Worm (Caenorhabditis elegans): ENCODE data around the gene C56A3.5.

The C56A3.5 gene

DNA sequence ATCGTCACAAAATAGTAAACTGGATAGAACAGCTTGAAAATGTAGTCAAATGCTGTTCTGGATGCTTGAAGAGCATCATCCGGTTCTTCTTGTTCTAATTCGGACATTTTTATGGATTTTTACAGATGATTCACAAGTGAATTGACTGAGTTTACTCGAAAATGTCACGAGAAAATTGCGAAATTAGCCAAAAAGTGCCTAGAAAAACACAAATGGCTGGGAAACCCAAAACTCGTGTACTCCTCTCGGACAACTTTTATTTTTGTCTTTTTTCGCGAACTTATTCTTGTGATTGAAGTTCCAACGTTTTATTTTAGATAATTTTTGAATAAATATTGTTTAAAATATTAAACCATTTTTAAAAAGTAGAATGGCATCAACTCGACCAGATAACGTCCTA is at the start of gene C56A3.5, which contains the start of gene C56A3.4:
TSS of gene C56A3.5 (plus strand) at position 367 of the 400 bp plus-strand sequence.
TSS of gene C56A3.4 (minus strand) at position 154 of the 400 bp plus-strand sequence.
- no peak for TF ChIP-seq tab-1 (GFP tag; IDR thresholded peaks at IDR 0.05)
- TF ChIP-seq ref-1 (GFP tag; conservative IDR thresholded peaks at IDR 0.05) = no peak
- TF ChIP-seq klf-2 (GFP tag; conservative IDR thresholded peaks at IDR 0.05) = no peak
- no peak for TF ChIP-seq med-1 (GFP tag; optimal IDR thresholded peaks at IDR 0.05; ENCODE audit: insufficient read depth)
- TF ChIP-seq ztf-29 (GFP tag; IDR thresholded peaks at IDR 0.05) = no peak
- TF ChIP-seq cog-1 (tag; optimal IDR thresholded peaks at IDR 0.05) = no peak
- TF ChIP-seq flt-1 (GFP tag; IDR thresholded peaks at IDR 0.05) = no peak
- no peak for TF ChIP-seq ztf-23 (GFP tag; IDR thresholded peaks at IDR 0.05)
- TF ChIP-seq T22C8.4 (GFP tag; IDR thresholded peaks at IDR 0.05) = no peak

DNA sequence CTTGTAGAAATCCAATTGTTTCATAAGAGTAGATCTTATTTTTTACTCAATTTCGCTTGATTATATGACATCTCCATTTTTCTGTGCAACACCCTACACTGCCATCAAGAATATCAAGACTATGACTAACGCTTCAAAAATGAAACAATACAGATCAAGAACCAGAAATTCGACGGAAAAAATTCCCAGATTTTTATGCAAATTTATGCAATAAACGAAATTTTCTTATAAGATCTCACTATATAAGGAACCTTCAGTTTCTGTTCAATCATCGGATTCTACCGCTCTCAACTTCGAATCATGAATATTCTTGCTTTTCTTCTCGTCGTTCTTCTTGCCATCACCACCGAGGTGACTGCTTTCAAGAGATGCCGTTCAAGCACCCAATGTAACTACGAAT is 45.4 kb upstream of the C56A3.5 start, which contains the start of gene R11G10.4:
TSS of gene R11G10.4 (plus strand) at position 301 of the 400 bp plus-strand sequence.
- no peak for TF ChIP-seq flt-1 (GFP tag; IDR thresholded peaks at IDR 0.05)
- no peak for TF ChIP-seq T22C8.4 (GFP tag; IDR thresholded peaks at IDR 0.05)
- TF ChIP-seq tab-1 (GFP tag; IDR thresholded peaks at IDR 0.05) = no peak
- TF ChIP-seq klf-2 (GFP tag; conservative IDR thresholded peaks at IDR 0.05) = no peak
- no peak for TF ChIP-seq ztf-29 (GFP tag; IDR thresholded peaks at IDR 0.05)
- no peak for TF ChIP-seq ztf-23 (GFP tag; IDR thresholded peaks at IDR 0.05)
- TF ChIP-seq ref-1 (GFP tag; conservative IDR thresholded peaks at IDR 0.05) = no peak

DNA sequence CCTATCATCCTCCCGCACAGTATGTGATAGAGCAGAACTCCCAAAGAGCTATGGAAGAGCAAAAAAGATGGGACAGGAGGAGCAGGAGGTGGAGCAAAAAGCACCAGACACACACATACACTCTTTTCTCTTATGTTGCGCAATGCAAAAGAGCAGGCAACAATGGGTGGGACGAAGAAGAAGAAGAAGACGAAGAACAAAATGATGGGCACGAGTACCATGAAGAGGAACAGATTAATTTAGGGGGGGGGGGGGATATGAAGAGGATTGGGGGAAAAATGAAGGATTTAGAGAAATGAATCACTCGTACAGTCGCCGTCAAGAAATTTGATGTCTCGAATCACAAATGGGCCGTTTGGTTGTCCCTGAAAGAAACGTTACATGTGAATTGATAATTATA is 40.1 kb upstream of the C56A3.5 start, which contains the start of gene avr-15:
TSS of gene avr-15 (minus strand) at position 101 of the 400 bp plus-strand sequence.
- TF ChIP-seq flt-1 (GFP tag; IDR thresholded peaks at IDR 0.05) (no peak), ztf-29 (GFP tag; IDR thresholded peaks at IDR 0.05) (no peak), T22C8.4 (GFP tag; IDR thresholded peaks at IDR 0.05) (no peak), med-1 (GFP tag; optimal IDR thresholded peaks at IDR 0.05; ENCODE audit: insufficient read depth) (no peak), tab-1 (GFP tag; IDR thresholded peaks at IDR 0.05) (no peak), ref-1 (GFP tag; conservative IDR thresholded peaks at IDR 0.05) (no peak), cog-1 (tag; optimal IDR thresholded peaks at IDR 0.05) (no peak), ztf-23 (GFP tag; IDR thresholded peaks at IDR 0.05) (no peak)

DNA sequence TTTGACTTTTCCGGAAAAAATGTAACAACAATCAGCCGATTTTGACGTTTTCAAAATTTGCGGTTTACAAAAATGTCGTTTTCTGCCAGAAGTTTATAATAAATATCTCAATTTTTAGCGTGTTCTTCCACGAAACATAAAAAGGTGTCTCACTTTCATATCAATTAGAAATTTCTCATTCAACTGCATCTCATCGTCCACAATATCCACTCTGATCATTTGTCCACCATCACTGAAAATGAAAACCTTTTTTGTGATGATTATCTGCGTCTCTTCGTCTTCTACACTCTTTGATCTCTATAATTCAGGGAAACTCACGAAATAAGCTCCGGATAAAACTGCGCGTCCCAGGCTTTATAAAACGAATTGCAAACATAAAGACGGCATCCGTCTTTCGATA is 39.3 kb upstream of the C56A3.5 start:
- no peak for TF ChIP-seq med-1 (GFP tag; optimal IDR thresholded peaks at IDR 0.05; ENCODE audit: insufficient read depth)
- no peak for TF ChIP-seq ref-1 (GFP tag; conservative IDR thresholded peaks at IDR 0.05)
- no peak for TF ChIP-seq flt-1 (GFP tag; IDR thresholded peaks at IDR 0.05)
- TF ChIP-seq tab-1 (GFP tag; IDR thresholded peaks at IDR 0.05) = no peak
- TF ChIP-seq ztf-29 (GFP tag; IDR thresholded peaks at IDR 0.05) = no peak
- no peak for TF ChIP-seq ztf-23 (GFP tag; IDR thresholded peaks at IDR 0.05)
- TF ChIP-seq cog-1 (tag; optimal IDR thresholded peaks at IDR 0.05) = no peak
- TF ChIP-seq T22C8.4 (GFP tag; IDR thresholded peaks at IDR 0.05) = no peak

DNA sequence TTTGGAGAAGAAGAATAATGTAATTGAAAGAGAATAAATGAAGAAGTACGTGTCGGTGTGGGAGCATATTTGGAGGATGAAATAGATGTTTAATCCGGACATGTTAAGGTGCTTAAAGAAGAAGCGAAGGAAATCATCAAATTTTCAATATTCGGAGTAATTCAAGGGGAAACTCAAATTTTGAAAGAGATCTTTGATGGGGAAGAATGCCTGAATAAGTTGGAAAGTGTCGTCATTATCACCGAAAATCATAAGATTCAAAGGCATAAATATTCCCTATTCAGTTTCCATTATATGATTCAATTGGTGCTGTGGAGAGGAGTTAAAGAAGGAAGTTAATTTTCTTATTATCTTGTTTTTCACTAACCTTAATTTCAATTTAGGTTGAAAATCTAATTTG is 36.7 kb upstream of the C56A3.5 start, which contains the start of gene semi-1:
TSS of gene semi-1 (minus strand) at position 101 of the 400 bp plus-strand sequence.
- no peak for TF ChIP-seq ztf-23 (GFP tag; IDR thresholded peaks at IDR 0.05)
- no peak for TF ChIP-seq ref-1 (GFP tag; conservative IDR thresholded peaks at IDR 0.05)
- no peak for TF ChIP-seq flt-1 (GFP tag; IDR thresholded peaks at IDR 0.05)
- TF ChIP-seq med-1 (GFP tag; optimal IDR thresholded peaks at IDR 0.05; ENCODE audit: insufficient read depth) = no peak
- TF ChIP-seq ztf-29 (GFP tag; IDR thresholded peaks at IDR 0.05) = no peak
- TF ChIP-seq klf-2 (GFP tag; conservative IDR thresholded peaks at IDR 0.05) = no peak
- no peak for TF ChIP-seq tab-1 (GFP tag; IDR thresholded peaks at IDR 0.05)
- no peak for TF ChIP-seq cog-1 (tag; optimal IDR thresholded peaks at IDR 0.05)
- no peak for TF ChIP-seq T22C8.4 (GFP tag; IDR thresholded peaks at IDR 0.05)

DNA sequence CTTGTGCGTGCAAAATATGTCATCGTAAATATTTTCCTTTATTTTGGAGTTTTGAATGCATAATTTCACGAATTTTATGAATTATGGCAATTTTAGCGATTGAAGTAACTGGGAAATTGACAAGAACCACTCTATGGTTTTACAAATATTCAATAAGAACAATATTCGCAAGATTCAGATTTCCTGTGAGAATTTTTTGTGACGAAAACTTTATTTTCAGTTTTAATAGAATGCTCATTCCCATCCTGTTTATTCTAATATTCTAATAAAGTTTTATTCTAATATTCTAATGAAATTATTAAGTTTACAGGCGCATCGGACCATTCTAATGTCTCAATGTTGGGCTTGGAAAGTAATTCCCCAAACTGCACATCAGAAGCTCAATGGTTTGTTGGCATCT is 28.6 kb upstream of the C56A3.5 start, which contains the start of gene R11G10.3:
TSS of gene R11G10.3 (plus strand) at position 301 of the 400 bp plus-strand sequence.
- no peak for TF ChIP-seq ztf-23 (GFP tag; IDR thresholded peaks at IDR 0.05)
- no peak for TF ChIP-seq med-1 (GFP tag; optimal IDR thresholded peaks at IDR 0.05; ENCODE audit: insufficient read depth)
- no peak for TF ChIP-seq klf-2 (GFP tag; conservative IDR thresholded peaks at IDR 0.05)
- no peak for TF ChIP-seq tab-1 (GFP tag; IDR thresholded peaks at IDR 0.05)
- TF ChIP-seq flt-1 (GFP tag; IDR thresholded peaks at IDR 0.05) = no peak
- no peak for TF ChIP-seq cog-1 (tag; optimal IDR thresholded peaks at IDR 0.05)
- TF ChIP-seq ref-1 (GFP tag; conservative IDR thresholded peaks at IDR 0.05) = no peak
- no peak for TF ChIP-seq ztf-29 (GFP tag; IDR thresholded peaks at IDR 0.05)
- no peak for TF ChIP-seq T22C8.4 (GFP tag; IDR thresholded peaks at IDR 0.05)

DNA sequence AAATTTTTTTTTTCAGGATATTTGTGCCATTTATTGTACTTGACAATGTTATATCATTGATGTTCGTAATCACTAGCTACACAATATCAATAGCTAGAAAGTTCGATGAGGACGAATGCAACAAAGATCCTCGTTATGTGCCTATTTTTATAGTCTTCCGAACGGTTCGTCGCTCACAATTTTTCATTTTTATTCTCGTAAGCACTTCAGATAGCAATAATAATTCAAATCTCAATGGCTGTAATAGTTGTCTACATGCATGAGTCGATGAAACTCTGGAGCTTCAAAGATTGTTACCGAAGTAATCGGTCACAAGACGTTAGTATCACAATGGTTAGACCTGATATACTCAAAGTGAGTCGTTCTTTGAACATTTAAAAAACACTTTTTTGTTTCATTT is 22.6 kb upstream of the C56A3.5 start:
- no peak for TF ChIP-seq tab-1 (GFP tag; IDR thresholded peaks at IDR 0.05)
- TF ChIP-seq med-1 (GFP tag; optimal IDR thresholded peaks at IDR 0.05; ENCODE audit: insufficient read depth) = no peak
- no peak for TF ChIP-seq T22C8.4 (GFP tag; IDR thresholded peaks at IDR 0.05)
- TF ChIP-seq klf-2 (GFP tag; conservative IDR thresholded peaks at IDR 0.05) = no peak

DNA sequence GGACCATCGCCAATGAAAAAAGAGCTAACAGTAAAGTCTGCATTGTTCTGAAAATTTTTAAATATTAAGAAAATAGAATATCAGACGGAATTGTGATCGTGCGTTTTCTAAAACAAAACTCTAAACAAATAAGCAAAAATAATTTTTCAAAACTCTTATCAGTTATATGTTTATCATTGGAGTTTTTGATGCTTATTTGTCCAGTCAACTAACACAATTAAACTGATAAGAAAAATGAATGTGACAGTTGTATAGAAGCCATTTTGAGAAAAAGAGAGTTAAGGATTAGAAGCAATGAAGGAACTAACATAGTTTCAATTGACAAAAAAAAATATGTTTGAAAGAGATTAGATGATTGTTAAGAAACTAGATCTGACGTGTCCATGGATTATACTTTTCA is 21.1 kb upstream of the C56A3.5 start, which contains the start of gene ttr-44:
TSS of gene ttr-44 (minus strand) at position 47 of the 400 bp plus-strand sequence.
- no peak for TF ChIP-seq klf-2 (GFP tag; conservative IDR thresholded peaks at IDR 0.05)
- no peak for TF ChIP-seq ztf-29 (GFP tag; IDR thresholded peaks at IDR 0.05)
- TF ChIP-seq ztf-23 (GFP tag; IDR thresholded peaks at IDR 0.05) = no peak
- no peak for TF ChIP-seq T22C8.4 (GFP tag; IDR thresholded peaks at IDR 0.05)
- TF ChIP-seq cog-1 (tag; optimal IDR thresholded peaks at IDR 0.05) = no peak

DNA sequence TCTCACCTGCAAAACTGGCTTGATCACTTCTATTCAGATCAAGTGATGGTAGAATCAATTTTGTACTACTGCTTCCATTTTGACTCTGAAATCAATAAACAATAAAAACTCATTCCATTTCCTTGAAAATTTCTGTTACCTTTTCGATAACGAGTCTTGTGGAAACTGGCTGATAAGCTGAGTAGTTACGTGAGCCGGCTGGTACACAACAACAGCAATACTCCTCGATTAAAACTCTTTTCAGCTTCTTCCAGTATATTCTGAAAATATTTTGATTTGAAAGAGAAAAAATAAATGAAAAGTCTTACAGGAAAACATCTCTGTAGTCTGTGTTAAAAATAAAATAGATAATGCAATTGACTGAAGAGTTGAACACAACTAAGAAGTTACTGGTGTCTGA is 19.3 kb upstream of the C56A3.5 start:
- TF ChIP-seq flt-1 (GFP tag; IDR thresholded peaks at IDR 0.05) (no peak), tab-1 (GFP tag; IDR thresholded peaks at IDR 0.05) (no peak), ref-1 (GFP tag; conservative IDR thresholded peaks at IDR 0.05) (no peak), ztf-23 (GFP tag; IDR thresholded peaks at IDR 0.05) (no peak), med-1 (GFP tag; optimal IDR thresholded peaks at IDR 0.05; ENCODE audit: insufficient read depth) (no peak), cog-1 (tag; optimal IDR thresholded peaks at IDR 0.05) (no peak), klf-2 (GFP tag; conservative IDR thresholded peaks at IDR 0.05) (no peak)

DNA sequence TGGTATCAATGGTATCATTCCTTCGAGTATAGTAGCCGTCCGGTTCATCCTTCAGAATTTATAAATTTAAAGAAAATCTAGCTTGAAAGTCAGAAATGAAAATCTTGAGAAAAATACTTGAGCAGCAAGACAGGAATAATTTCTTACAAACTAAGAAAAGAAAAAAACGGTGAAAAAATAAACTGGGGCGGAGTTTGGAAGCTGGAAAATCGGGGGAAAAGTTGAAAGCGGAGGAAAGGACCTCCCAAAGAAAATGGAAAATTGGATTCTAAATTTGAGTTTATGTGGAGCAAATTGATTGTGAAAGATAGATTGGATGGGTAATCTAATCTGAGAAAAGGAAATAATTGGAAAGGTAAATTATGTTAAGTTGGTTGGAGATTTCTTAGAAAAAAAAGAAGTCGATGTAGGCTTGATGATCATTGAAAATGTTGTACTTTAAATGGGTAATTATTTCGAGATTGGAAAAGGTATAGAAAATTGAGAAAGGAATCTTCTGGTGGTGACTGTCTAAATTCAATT is 15.6 kb upstream of the C56A3.5 start, which contains the start of gene frpr-5:
TSS of gene frpr-5 (minus strand) at position 51 of the 522 bp plus-strand sequence.
- TF ChIP-seq flt-1 (GFP tag; IDR thresholded peaks at IDR 0.05) (no peak), med-1 (GFP tag; optimal IDR thresholded peaks at IDR 0.05; ENCODE audit: insufficient read depth) (no peak), ztf-29 (GFP tag; IDR thresholded peaks at IDR 0.05) (no peak), T22C8.4 (GFP tag; IDR thresholded peaks at IDR 0.05) (no peak), cog-1 (tag; optimal IDR thresholded peaks at IDR 0.05) (no peak), ref-1 (GFP tag; conservative IDR thresholded peaks at IDR 0.05) (no peak), klf-2 (GFP tag; conservative IDR thresholded peaks at IDR 0.05) (no peak), ztf-23 (GFP tag; IDR thresholded peaks at IDR 0.05) (no peak), tab-1 (GFP tag; IDR thresholded peaks at IDR 0.05) (no peak)
